Worm (Caenorhabditis elegans) whole organism, young adult: ENCODE results near the gene Y43E12A.2.

Source experiments
- B0019.2 ChIP-seq: fragments of 200-800 bp; sonication (Bioruptor generic); conservative IDR thresholded peaks from 2 replicates; pipeline ENCODE4 v1.3.6; 2022; ENCODE audit warnings: missing genetic modification reagents, missing genetic modification characterization, missing compliant biosample characterization
- B0261.1 ChIP-seq: sonication (generic microtip); optimal IDR thresholded peaks from 2 replicates; lab custom pipeline; 2016; ENCODE audit warnings: mild to moderate bottlenecking, missing genetic modification characterization, moderate library complexity, missing compliant biosample characterization
- F23B12.7 ChIP-seq: sonication (generic microtip); optimal IDR thresholded peaks from 2 replicates; lab custom pipeline; 2017; ENCODE audit warnings: missing genetic modification characterization, mild to moderate bottlenecking, missing compliant biosample characterization, antibody characterized with exemption, moderate library complexity; ENCODE audit not compliant: insufficient read depth
- F57A8.1 ChIP-seq: fragments of 200-800 bp; sonication (Bioruptor generic); optimal IDR thresholded peaks from 2 replicates; lab custom pipeline; 2018; ENCODE audit warnings: mild to moderate bottlenecking, missing genetic modification characterization, moderate library complexity, missing compliant biosample characterization
- F57C9.4 ChIP-seq: sonication (generic microtip); optimal IDR thresholded peaks from 2 replicates; lab custom pipeline; 2017; ENCODE audit warnings: mild to moderate bottlenecking, missing genetic modification characterization, missing compliant biosample characterization
- K11D2.4 ChIP-seq: fragments of 200-800 bp; sonication (Bioruptor generic); IDR thresholded peaks from 2 replicates; pipeline ENCODE4 v1.3.6; 2022; ENCODE audit warnings: missing genetic modification reagents, missing genetic modification characterization, missing compliant biosample characterization
- Y53F4B.3 ChIP-seq: fragments of 200-800 bp; sonication (Bioruptor generic); IDR thresholded peaks from 2 replicates; pipeline ENCODE4 v1.3.6; 2022; ENCODE audit warnings: missing genetic modification reagents, missing genetic modification characterization, missing compliant biosample characterization
- attf-3 ChIP-seq: fragments of 200-800 bp; sonication (Bioruptor generic); conservative IDR thresholded peaks from 2 replicates; pipeline ENCODE4 v1.3.6; 2022; ENCODE audit warnings: missing genetic modification reagents, missing genetic modification characterization, missing compliant biosample characterization
- attf-6 ChIP-seq: fragments of 200-800 bp; sonication (Bioruptor generic); IDR thresholded peaks from 2 replicates; pipeline ENCODE4 v1.3.6; 2022; ENCODE audit warnings: missing genetic modification reagents, missing genetic modification characterization, missing compliant biosample characterization
- bed-1 ChIP-seq: fragments of 200-800 bp; sonication (Bioruptor generic); IDR thresholded peaks from 2 replicates; pipeline ENCODE4 v1.3.6; 2022; ENCODE audit warnings: missing genetic modification reagents, missing genetic modification characterization, missing compliant biosample characterization
- bed-2 ChIP-seq: fragments of 200-800 bp; sonication (Bioruptor generic); IDR thresholded peaks from 2 replicates; pipeline ENCODE4 v1.3.6; 2022; ENCODE audit warnings: missing genetic modification reagents, missing genetic modification characterization, missing compliant biosample characterization
- ceh-91 ChIP-seq: fragments of 200-800 bp; sonication (Bioruptor generic); IDR thresholded peaks from 2 replicates; pipeline ENCODE4 v1.3.6; 2022; ENCODE audit warnings: missing genetic modification reagents, missing genetic modification characterization, missing compliant biosample characterization
- dpff-1 ChIP-seq: sonication (generic microtip); optimal IDR thresholded peaks from 2 replicates; lab custom pipeline; 2017; ENCODE audit warnings: mild to moderate bottlenecking, missing genetic modification characterization, missing compliant biosample characterization
- efl-1 ChIP-seq: fragments of 150-350 bp; optimal IDR thresholded peaks from 2 replicates; lab custom pipeline; 2014; ENCODE audit warnings: missing biosample characterization, missing genetic modification reagents, missing genetic modification characterization
- fkh-3 ChIP-seq: sonication (generic microtip); optimal IDR thresholded peaks from 2 replicates; lab custom pipeline; 2016; ENCODE audit warnings: mild to moderate bottlenecking, missing genetic modification characterization, missing compliant biosample characterization
- him-1 ChIP-seq: sonication (generic microtip); optimal IDR thresholded peaks from 2 replicates; lab custom pipeline; 2016; ENCODE audit warnings: missing genotype, missing genetic modification reagents, missing genetic modification characterization, missing compliant biosample characterization
- hmg-1.2 ChIP-seq: fragments of 200-800 bp; sonication (Bioruptor generic); IDR thresholded peaks from 2 replicates; pipeline ENCODE4 v1.3.6; 2022; ENCODE audit warnings: missing genetic modification reagents, missing genetic modification characterization, missing compliant biosample characterization
- hrde-1 ChIP-seq: sonication (generic microtip); optimal IDR thresholded peaks from 2 replicates; lab custom pipeline; 2016; ENCODE audit warnings: missing genetic modification characterization, mild to moderate bottlenecking, missing compliant biosample characterization, moderate library complexity, missing genotype, missing genetic modification reagents, borderline replicate concordance
- hsf-1 ChIP-seq: fragments of 200-800 bp; sonication (Bioruptor generic); IDR thresholded peaks from 2 replicates; pipeline ENCODE4 v1.3.6; 2022; ENCODE audit warnings: missing genetic modification reagents, missing genetic modification characterization, missing compliant biosample characterization
- lin-35 ChIP-seq, 3 experiments: fragments of 150-350 bp in 2 of 3; sonication (generic microtip) in 1 of 3; optimal IDR thresholded peaks; 2 replicates each; lab custom pipeline; 2014 to 2018; ENCODE audit warnings: missing biosample characterization in 3 of 3, missing genetic modification characterization in 3 of 3, missing genetic modification reagents in 3 of 3
- lsy-27 ChIP-seq: sonication (generic microtip); optimal IDR thresholded peaks from 2 replicates; lab custom pipeline; 2017; ENCODE audit warnings: missing genetic modification characterization, mild to moderate bottlenecking, missing compliant biosample characterization, antibody characterized with exemption, missing genotype, borderline replicate concordance; ENCODE audit not compliant: insufficient read depth
- madf-6 ChIP-seq: fragments of 200-800 bp; sonication (Bioruptor generic); IDR thresholded peaks from 2 replicates; pipeline ENCODE4 v1.3.6; 2022; ENCODE audit warnings: missing genetic modification reagents, missing genetic modification characterization, missing compliant biosample characterization
- mes-4 ChIP-seq: sonication (generic microtip); optimal IDR thresholded peaks from 2 replicates; lab custom pipeline; 2016; ENCODE audit warnings: missing genotype, missing genetic modification characterization, missing compliant biosample characterization
- nhr-80 ChIP-seq: sonication (generic microtip); optimal IDR thresholded peaks from 2 replicates; lab custom pipeline; 2016; ENCODE audit warnings: missing genetic modification characterization, missing compliant biosample characterization
- nhr-90 ChIP-seq: sonication (generic microtip); optimal IDR thresholded peaks from 2 replicates; lab custom pipeline; 2016; ENCODE audit warnings: missing genotype, mild to moderate bottlenecking, missing genetic modification characterization, missing compliant biosample characterization
- repo-1 ChIP-seq: sonication (generic microtip); optimal IDR thresholded peaks from 2 replicates; lab custom pipeline; 2017; ENCODE audit warnings: mild to moderate bottlenecking, missing genetic modification characterization, missing compliant biosample characterization
- sdz-38 ChIP-seq: sonication (generic microtip); optimal IDR thresholded peaks from 2 replicates; lab custom pipeline; 2016; ENCODE audit warnings: missing genotype, missing genetic modification characterization, missing compliant biosample characterization
- tbp1 ChIP-seq: fragments of 200-800 bp; sonication (Bioruptor generic); optimal IDR thresholded peaks from 2 replicates; lab custom pipeline; 2018; ENCODE audit warnings: mild to moderate bottlenecking, missing genetic modification characterization, missing compliant biosample characterization
- ztf-28 ChIP-seq: fragments of 200-800 bp; sonication (Bioruptor generic); IDR thresholded peaks from 2 replicates; pipeline ENCODE4 v1.3.6; 2022; ENCODE audit warnings: missing genetic modification reagents, missing genetic modification characterization, missing compliant biosample characterization

The Y43E12A.2 gene

DNA sequence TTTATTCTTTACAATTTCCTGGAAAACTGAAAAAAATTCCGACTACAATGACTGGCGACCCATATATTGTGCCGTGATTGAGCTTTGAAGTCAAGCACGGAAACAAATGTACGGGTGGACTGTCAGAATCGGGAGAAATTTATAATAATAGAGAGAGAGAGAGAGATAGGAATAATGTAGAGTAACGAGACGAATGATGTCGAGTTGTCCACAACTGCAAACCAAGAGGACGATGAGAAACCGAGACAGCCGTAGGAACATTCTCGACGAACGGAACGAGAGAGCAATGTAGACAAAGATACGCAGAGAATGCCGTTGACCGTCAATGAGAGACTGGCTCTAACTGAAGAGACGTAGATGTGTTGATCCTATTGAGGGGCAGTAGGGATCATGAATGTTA is 45.7 kb downstream of the Y43E12A.2 start (continued):
- no peak for TF ChIP-seq F57A8.1
- peak; percentile 49 for TF ChIP-seq tbp1 (GFP tag; lab: Kevin White, UChicago)
- TF ChIP-seq repo-1 (tag; lab: Kevin White, UChicago): peak; percentile 20

DNA sequence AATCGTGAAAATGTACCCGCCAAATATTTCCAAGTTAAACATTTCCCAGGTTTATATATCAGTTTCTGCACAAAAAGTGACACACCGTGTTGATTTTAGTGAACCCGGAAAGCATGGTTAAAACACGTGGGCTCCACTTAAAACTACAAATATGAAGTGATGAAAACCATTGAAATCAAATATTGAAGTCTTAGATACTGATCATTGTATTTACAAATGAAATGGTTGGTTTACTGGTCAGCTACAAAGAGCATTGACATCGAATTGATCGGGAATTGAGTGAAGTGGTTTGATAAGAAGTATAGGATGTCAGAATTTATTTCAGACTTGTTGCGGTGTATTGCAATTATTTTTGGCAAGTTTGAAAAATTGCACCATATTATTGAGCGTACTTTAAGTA is 47.6 kb downstream of the Y43E12A.2 start, which contains the start of gene hrg-5:
Gene hrg-5 (minus strand): TSS at position 17 of the 400 bp plus-strand sequence.
- TF ChIP-seq F57A8.1 (no peak), efl-1 (GFP tag; lab: Kevin White, UChicago) (no peak), nhr-80 (tag; lab: Kevin White, UChicago) (peak; percentile 66)

DNA sequence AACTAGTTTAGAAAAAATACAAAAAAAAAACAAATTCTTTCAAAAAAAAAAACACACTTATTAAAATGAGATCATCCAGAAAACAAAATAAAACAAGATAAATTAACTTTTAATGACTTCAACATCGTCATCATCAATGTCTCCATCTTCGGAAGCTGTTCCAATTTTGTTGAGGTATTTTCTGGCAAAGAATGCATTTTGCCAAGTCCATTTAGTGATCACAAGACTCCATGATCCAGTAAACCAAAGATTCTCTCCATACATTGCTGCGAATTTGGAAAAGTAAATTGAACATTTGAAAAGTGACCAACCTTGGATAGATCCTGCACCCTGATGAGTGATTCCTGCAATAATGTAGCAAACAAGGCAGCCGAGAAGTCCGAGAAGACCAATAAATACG is 48.3 kb downstream of the Y43E12A.2 start:
- no peak for TF ChIP-seq hrde-1
- TF ChIP-seq nhr-90 (tag; lab: Kevin White, UChicago): no peak
- no peak for TF ChIP-seq ceh-91 (GFP tag; lab: Robert Waterston, UW)
- no peak for TF ChIP-seq attf-6 (GFP tag; lab: Robert Waterston, UW)
- no peak for TF ChIP-seq hsf-1 (GFP tag; lab: Robert Waterston, UW)
- TF ChIP-seq F57C9.4 (tag; lab: Kevin White, UChicago): no peak
- no peak for TF ChIP-seq bed-2

DNA sequence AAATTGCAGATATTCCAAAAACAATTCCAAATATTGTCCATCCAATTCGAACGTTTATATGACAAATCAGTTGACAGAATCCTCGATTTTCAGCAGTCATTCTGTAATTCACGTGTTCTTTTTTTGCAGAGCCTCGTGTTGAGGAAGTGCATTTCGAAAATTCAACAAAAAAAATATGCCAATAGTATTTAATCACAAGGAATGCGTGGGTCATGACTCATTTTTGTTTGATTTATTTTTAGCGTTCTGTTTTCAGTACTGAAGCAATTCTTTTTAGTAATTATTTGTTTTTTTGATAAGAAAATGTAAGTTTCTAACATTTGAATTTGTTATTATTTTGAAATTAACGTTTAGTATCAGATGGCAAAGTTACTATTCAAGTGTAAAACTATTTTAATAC is 49.0 kb downstream of the Y43E12A.2 start, which contains the start of gene hrg-4:
Gene hrg-4 (minus strand): TSS at position 101 of the 400 bp plus-strand sequence.
- TF ChIP-seq sdz-38 (tag; lab: Kevin White, UChicago) (no peak), attf-3 (GFP tag; lab: Robert Waterston, UW) (no peak), hmg-1.2 (no peak), F23B12.7 (tag; lab: Kevin White, UChicago) (no peak), Y53F4B.3 (GFP tag; lab: Robert Waterston, UW) (no peak)
- TF ChIP-seq, all 124 proteins: peak for 0

DNA sequence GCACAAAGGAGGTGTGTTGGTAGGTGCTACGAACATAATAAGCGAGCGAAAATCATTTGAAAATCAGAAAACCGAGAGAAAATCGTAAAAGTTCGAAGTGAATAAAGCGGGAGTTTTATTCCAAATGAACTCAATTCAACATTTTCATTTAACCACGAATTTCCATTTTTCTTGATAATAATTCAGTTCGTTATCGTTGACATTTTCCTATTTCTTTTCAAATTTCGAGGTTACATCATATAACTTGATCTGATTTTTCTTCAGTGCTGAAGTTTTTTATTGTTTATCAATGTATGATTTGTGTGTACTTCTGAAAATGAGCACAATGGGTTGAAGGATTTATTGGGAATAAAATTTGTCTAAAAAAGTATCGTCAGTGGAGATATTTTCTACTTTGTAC is 49.8 kb downstream of the Y43E12A.2 start:
- TF ChIP-seq lsy-27 (tag; lab: Kevin White, UChicago) (no peak), nhr-80 (tag; lab: Kevin White, UChicago) (peak; percentile 87), bed-2 (no peak), B0261.1 (tag; lab: Kevin White, UChicago) (no peak), dpff-1 (no peak), Y53F4B.3 (GFP tag; lab: Robert Waterston, UW) (no peak)

DNA sequence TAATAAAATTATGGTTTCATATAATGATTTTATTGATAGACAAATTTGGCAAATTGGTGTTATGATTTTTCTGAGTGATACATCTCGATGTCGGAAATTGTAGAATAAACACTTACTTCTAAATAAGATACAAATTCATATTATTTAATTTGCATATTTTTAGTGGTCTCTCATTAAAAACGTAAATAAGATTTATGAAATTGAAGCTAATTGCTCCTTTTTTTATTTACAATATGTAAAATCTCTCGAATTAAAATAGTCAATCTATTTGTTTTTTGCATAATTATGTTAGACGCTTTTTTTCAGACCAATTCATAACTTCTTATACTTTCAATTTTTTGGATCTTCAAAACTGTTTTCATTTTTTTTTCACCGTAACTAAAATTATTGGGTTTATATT is 50.4 kb downstream of the Y43E12A.2 start, which contains the start of gene hrg-6:
Gene hrg-6 (plus strand): TSS at position 301 of the 400 bp plus-strand sequence.
- TF ChIP-seq mes-4: no peak
- TF ChIP-seq nhr-90 (tag; lab: Kevin White, UChicago): no peak
- TF ChIP-seq madf-6 (GFP tag; lab: Robert Waterston, UW): no peak
- no peak for TF ChIP-seq fkh-3
- TF ChIP-seq him-1 (tag; lab: Kevin White, UChicago): no peak
- no peak for TF ChIP-seq K11D2.4 (GFP tag; lab: Robert Waterston, UW)
- no peak for TF ChIP-seq B0019.2 (GFP tag; lab: Robert Waterston, UW)
- TF ChIP-seq nhr-80 (tag; lab: Kevin White, UChicago): no peak
- no peak for TF ChIP-seq ztf-28
- TF ChIP-seq bed-1 (GFP tag; lab: Robert Waterston, UW): no peak
- TF ChIP-seq lin-35 (GFP tag; optimal IDR thresholded peaks at IDR 0.05; lab: Kevin White, UChicago): no peak
- no peak for TF ChIP-seq hsf-1 (GFP tag; lab: Robert Waterston, UW)
